Worm (Caenorhabditis elegans) whole organism, midembryonic: ENCODE results near the gene snb-7.

ENCODE experiments used
- T22C8.4 ChIP-seq: fragments of 200-800 bp; sonication (Bioruptor generic); IDR thresholded peaks from 2 replicates; pipeline ENCODE4 v1.3.6; 2022; ENCODE audit warnings: missing genetic modification characterization, missing compliant biosample characterization
- cog-1 ChIP-seq: sonication (generic microtip); optimal IDR thresholded peaks from 2 replicates; lab custom pipeline; 2016; ENCODE audit warnings: missing genetic modification characterization, missing compliant biosample characterization
- flt-1 ChIP-seq: fragments of 200-800 bp; sonication (Bioruptor generic); IDR thresholded peaks from 2 replicates; pipeline ENCODE4 v1.3.6; 2022; ENCODE audit warnings: missing genetic modification characterization, missing compliant biosample characterization
- klf-2 ChIP-seq: fragments of 200-800 bp; sonication (Bioruptor generic); conservative IDR thresholded peaks from 2 replicates; pipeline ENCODE4 v1.3.6; 2022; ENCODE audit warnings: missing genetic modification reagents, missing genetic modification characterization, missing compliant biosample characterization
- med-1 ChIP-seq: sonication (generic microtip); optimal IDR thresholded peaks from 2 replicates; lab custom pipeline; 2017; ENCODE audit warnings: missing genetic modification characterization, mild to moderate bottlenecking, missing compliant biosample characterization, antibody characterized with exemption, missing genetic modification reagents; ENCODE audit not compliant: insufficient read depth
- ref-1 ChIP-seq: fragments of 200-800 bp; sonication (Bioruptor generic); conservative IDR thresholded peaks from 2 replicates; pipeline ENCODE4 v1.3.6; 2022; ENCODE audit warnings: missing genetic modification reagents, missing genetic modification characterization, missing compliant biosample characterization
- tab-1 ChIP-seq: fragments of 200-800 bp; sonication (Bioruptor generic); IDR thresholded peaks from 2 replicates; pipeline ENCODE4 v1.3.6; 2022; ENCODE audit warnings: missing genetic modification characterization, missing compliant biosample characterization
- ztf-23 ChIP-seq: fragments of 200-800 bp; sonication (Bioruptor generic); IDR thresholded peaks from 2 replicates; pipeline ENCODE4 v1.3.6; 2022; ENCODE audit warnings: missing genetic modification reagents, missing genetic modification characterization, missing compliant biosample characterization
- ztf-29 ChIP-seq: fragments of 200-800 bp; sonication (Bioruptor generic); IDR thresholded peaks from 2 replicates; pipeline ENCODE4 v1.3.6; 2022; ENCODE audit warnings: missing genetic modification reagents, missing genetic modification characterization, missing compliant biosample characterization

snb-7 gene

ce11 chrIV:12596960-12597359 lies 36.3 kb downstream of the snb-7 start:
- TF ChIP-seq cog-1, result no peak
- TF ChIP-seq tab-1, result no peak
- TF ChIP-seq ztf-29 (GFP tag; lab: Robert Waterston, UW), result no peak
- no peak for TF ChIP-seq klf-2 (GFP tag; lab: Robert Waterston, UW)
- TF ChIP-seq ref-1, result no peak
- no peak for TF ChIP-seq flt-1 (GFP tag; lab: Robert Waterston, UW)
- TF ChIP-seq med-1 (GFP tag; lab: Kevin White, UChicago), result no peak
- TF ChIP-seq T22C8.4, result no peak
- no peak for TF ChIP-seq ztf-23 (GFP tag; lab: Robert Waterston, UW)

- no peak for TF ChIP-seq ztf-29 (GFP tag; lab: Robert Waterston, UW)
- TF ChIP-seq flt-1 (GFP tag; lab: Robert Waterston, UW), result no peak
- no peak for TF ChIP-seq tab-1
Observed at ce11 chrIV:12599158-12599557, 38.5 kb downstream of the snb-7 start, which contains the start of gene pgp-1. Gene pgp-1 (minus strand): TSS chrIV:12599169.

ce11 chrIV:12600941-12601340 lies 40.3 kb downstream of the snb-7 start:
- TF ChIP-seq klf-2 (GFP tag; lab: Robert Waterston, UW), result no peak
- TF ChIP-seq ztf-29 (GFP tag; lab: Robert Waterston, UW), result no peak
- TF ChIP-seq tab-1, result no peak
- TF ChIP-seq T22C8.4, result no peak
- TF ChIP-seq ref-1, result no peak
- no peak for TF ChIP-seq ztf-23 (GFP tag; lab: Robert Waterston, UW)
- TF ChIP-seq flt-1 (GFP tag; lab: Robert Waterston, UW), result no peak
- no peak for TF ChIP-seq med-1 (GFP tag; lab: Kevin White, UChicago)
- TF ChIP-seq cog-1, result no peak

- TF ChIP-seq ztf-29 (GFP tag; lab: Robert Waterston, UW), result no peak
- TF ChIP-seq flt-1 (GFP tag; lab: Robert Waterston, UW), result 0 out of 2 replicates have a peak, but pooled peaks have one; percentile 40
Observed at ce11 chrIV:12605401-12605800, 44.7 kb downstream of the snb-7 start, which contains the start of gene Y55D9A.2. Gene Y55D9A.2 (minus strand): TSS chrIV:12605431.
